Fruit fly (Drosophila melanogaster) whole organism, prepupa: ENCODE measurements around the gene CG32554.
A peak's percentile ranks its signal among the peaks of the same experiment; 100 is the strongest.

Experiments
- CG10631 ChIP-seq: fragments of 200-800 bp; sonication (Bioruptor generic); optimal IDR thresholded peaks from 2 replicates; lab custom pipeline; 2016; ENCODE audit warnings: missing biosample characterization, missing genetic modification characterization
- CG11294 ChIP-seq: fragments of 200-800 bp; sonication (Bioruptor generic); IDR thresholded peaks from 2 replicates; pipeline ENCODE4 v1.3.6; 2022; ENCODE audit warnings: missing biosample characterization, missing genetic modification characterization
- CG11762 ChIP-seq: fragments of 200-800 bp; sonication (Bioruptor generic); optimal IDR thresholded peaks from 3 replicates; lab custom pipeline; 2016; ENCODE audit warnings: missing biosample characterization, missing genetic modification characterization; ENCODE audit not compliant: insufficient read depth
- CG11902 ChIP-seq: fragments of 200-800 bp; sonication (Bioruptor generic); optimal IDR thresholded peaks from 3 replicates; lab custom pipeline; 2016; ENCODE audit warnings: missing biosample characterization, missing genetic modification characterization
- CG15336 ChIP-seq: fragments of 200-800 bp; sonication (Bioruptor generic); IDR thresholded peaks from 2 replicates; pipeline ENCODE4 v1.3.6; 2022; ENCODE audit warnings: missing biosample characterization, missing genetic modification characterization
- CG1621 ChIP-seq: fragments of 200-800 bp; sonication (Bioruptor generic); optimal IDR thresholded peaks from 3 replicates; lab custom pipeline; 2018; ENCODE audit warnings: missing biosample characterization, mild to moderate bottlenecking, missing genetic modification characterization
- CG16779 ChIP-seq: fragments of 200-800 bp; sonication (Bioruptor generic); optimal IDR thresholded peaks from 3 replicates; lab custom pipeline; 2017; ENCODE audit warnings: missing biosample characterization, mild to moderate bottlenecking, missing genetic modification characterization
- CG31627 ChIP-seq: fragments of 200-800 bp; sonication (Bioruptor generic); optimal IDR thresholded peaks from 3 replicates; lab custom pipeline; 2016; ENCODE audit warnings: missing biosample characterization, missing genetic modification characterization
- CG32006 ChIP-seq: fragments of 200-800 bp; sonication (Bioruptor generic); optimal IDR thresholded peaks from 3 replicates; lab custom pipeline; 2017; ENCODE audit warnings: missing biosample characterization, mild to moderate bottlenecking, missing genetic modification characterization
- CG34406 ChIP-seq: fragments of 200-800 bp; sonication (Bioruptor generic); optimal IDR thresholded peaks from 3 replicates; lab custom pipeline; 2016; ENCODE audit warnings: missing biosample characterization, missing genetic modification characterization
- CG4318 ChIP-seq: fragments of 200-800 bp; sonication (Bioruptor generic); optimal IDR thresholded peaks from 3 replicates; lab custom pipeline; 2017; ENCODE audit warnings: missing biosample characterization, mild to moderate bottlenecking, missing genetic modification characterization
- CG6163 ChIP-seq: fragments of 200-800 bp; sonication (Bioruptor generic); IDR thresholded peaks from 3 replicates; pipeline ENCODE4 v1.3.6; 2022; ENCODE audit warnings: missing biosample characterization, missing genetic modification characterization
- CG6276 ChIP-seq: fragments of 200-800 bp; sonication (Bioruptor generic); optimal IDR thresholded peaks from 2 replicates; lab custom pipeline; 2017; ENCODE audit warnings: missing biosample characterization, mild to moderate bottlenecking, missing genetic modification characterization
- CG6792 ChIP-seq: fragments of 200-800 bp; sonication (Bioruptor generic); optimal IDR thresholded peaks from 3 replicates; lab custom pipeline; 2016; ENCODE audit warnings: missing biosample characterization, missing genetic modification characterization
- CG6808 ChIP-seq: fragments of 200-800 bp; sonication (Bioruptor generic); optimal IDR thresholded peaks from 3 replicates; lab custom pipeline; 2017; ENCODE audit warnings: missing biosample characterization, missing genetic modification characterization, mild to moderate bottlenecking, moderate library complexity, missing genetic modification reagents
- CG6854 ChIP-seq: fragments of 200-800 bp; sonication (Bioruptor generic); optimal IDR thresholded peaks from 2 replicates; lab custom pipeline; 2017; ENCODE audit warnings: missing biosample characterization, mild to moderate bottlenecking, missing genetic modification characterization
- CG8119 ChIP-seq: fragments of 200-800 bp; sonication (Bioruptor generic); IDR thresholded peaks from 3 replicates; pipeline ENCODE4 v1.3.6; 2022; ENCODE audit warnings: missing biosample characterization, missing genetic modification characterization
- CG8319 ChIP-seq: fragments of 200-800 bp; sonication (Bioruptor generic); optimal IDR thresholded peaks from 3 replicates; lab custom pipeline; 2016; ENCODE audit warnings: missing biosample characterization, missing genetic modification characterization
- CG8632 ChIP-seq: fragments of 200-800 bp; sonication (Bioruptor generic); optimal IDR thresholded peaks from 3 replicates; lab custom pipeline; 2016; ENCODE audit warnings: missing biosample characterization, missing genetic modification characterization
- CG9139 ChIP-seq: fragments of 200-800 bp; sonication (Bioruptor generic); optimal IDR thresholded peaks from 3 replicates; lab custom pipeline; 2017; ENCODE audit warnings: missing biosample characterization, mild to moderate bottlenecking, missing genetic modification characterization
- Eip75B ChIP-seq: fragments of 200-800 bp; sonication (Bioruptor generic); optimal IDR thresholded peaks from 3 replicates; lab custom pipeline; 2016; ENCODE audit warnings: missing biosample characterization, missing genetic modification characterization
- Eip78C ChIP-seq: fragments of 200-800 bp; sonication (Bioruptor generic); peaks from one replicate; lab custom pipeline; 2016; ENCODE audit warnings: missing biosample characterization, missing genetic modification characterization
- Eip93F ChIP-seq: fragments of 200-800 bp; sonication (Bioruptor generic); optimal IDR thresholded peaks from 2 replicates; lab custom pipeline; 2016; ENCODE audit warnings: missing biosample characterization, mild to moderate bottlenecking, missing genetic modification characterization
- Ets21C ChIP-seq: fragments of 200-800 bp; sonication (Bioruptor generic); optimal IDR thresholded peaks from 3 replicates; lab custom pipeline; 2016; ENCODE audit warnings: missing biosample characterization, missing genetic modification characterization
- Ets96B ChIP-seq: fragments of 200-800 bp; optimal IDR thresholded peaks from 2 replicates; lab custom pipeline; 2019; ENCODE audit warnings: missing biosample characterization, mild to moderate bottlenecking, missing genetic modification characterization, moderate library complexity
- Gug ChIP-seq: fragments of 200-800 bp; sonication (Bioruptor generic); IDR thresholded peaks from 2 replicates; pipeline ENCODE4 v1.3.6; 2022; ENCODE audit warnings: missing biosample characterization, missing genetic modification characterization
- Hr38 ChIP-seq: sonication (Bioruptor generic); optimal IDR thresholded peaks from 2 replicates; lab custom pipeline; 2016; ENCODE audit warnings: missing biosample characterization, missing genetic modification characterization
- Hr4 ChIP-seq: fragments of 200-800 bp; sonication (Bioruptor generic); optimal IDR thresholded peaks from 3 replicates; lab custom pipeline; 2016; ENCODE audit warnings: missing biosample characterization, missing genetic modification characterization
- Lpt ChIP-seq: fragments of 200-800 bp; sonication (Bioruptor generic); optimal IDR thresholded peaks from 3 replicates; lab custom pipeline; 2016; ENCODE audit warnings: missing biosample characterization, missing genetic modification characterization
- Met ChIP-seq: fragments of 200-800 bp; sonication (Bioruptor generic); optimal IDR thresholded peaks from 3 replicates; lab custom pipeline; 2016; ENCODE audit warnings: missing biosample characterization, missing genetic modification characterization
- OdsH ChIP-seq: fragments of 200-800 bp; sonication (Bioruptor generic); optimal IDR thresholded peaks from 3 replicates; lab custom pipeline; 2016; ENCODE audit warnings: missing biosample characterization, missing genetic modification characterization
- Smox ChIP-seq: fragments of 200-800 bp; sonication (Bioruptor generic); optimal IDR thresholded peaks from 3 replicates; lab custom pipeline; 2016; ENCODE audit warnings: missing biosample characterization, missing genetic modification characterization
- Sox102F ChIP-seq: fragments of 200-800 bp; sonication (Bioruptor generic); optimal IDR thresholded peaks from 2 replicates; lab custom pipeline; 2016; ENCODE audit warnings: missing biosample characterization, mild to moderate bottlenecking, missing genetic modification characterization
- Sox14 ChIP-seq: fragments of 200-800 bp; sonication (Bioruptor generic); optimal IDR thresholded peaks from 3 replicates; lab custom pipeline; 2016; ENCODE audit warnings: missing biosample characterization, missing genetic modification characterization
- achi ChIP-seq: fragments of 200-800 bp; sonication (Bioruptor generic); optimal IDR thresholded peaks from 3 replicates; lab custom pipeline; 2016; ENCODE audit warnings: missing biosample characterization, missing genetic modification characterization
- acj6 ChIP-seq: fragments of 200-800 bp; sonication (Bioruptor generic); optimal IDR thresholded peaks from 3 replicates; lab custom pipeline; 2016; ENCODE audit warnings: missing biosample characterization, missing genetic modification characterization
- cyc ChIP-seq: fragments of 200-800 bp; sonication (Bioruptor generic); optimal IDR thresholded peaks from 3 replicates; lab custom pipeline; 2016; ENCODE audit warnings: missing biosample characterization, missing genetic modification characterization
- dac ChIP-seq: fragments of 200-800 bp; sonication (Bioruptor generic); optimal IDR thresholded peaks from 2 replicates; lab custom pipeline; 2017; ENCODE audit warnings: missing biosample characterization, mild to moderate bottlenecking, missing genetic modification characterization
- dsx ChIP-seq: fragments of 200-800 bp; optimal IDR thresholded peaks from 3 replicates; lab custom pipeline; 2019; ENCODE audit warnings: missing biosample characterization, mild to moderate bottlenecking, missing genetic modification characterization, moderate library complexity; ENCODE audit not compliant: poor library complexity, severe bottlenecking
- eg ChIP-seq: fragments of 200-800 bp; sonication (Bioruptor generic); IDR thresholded peaks from 3 replicates; pipeline ENCODE4 v1.3.6; 2022; ENCODE audit warnings: missing biosample characterization, missing genetic modification characterization
- esn ChIP-seq: fragments of 200-800 bp; sonication (Bioruptor generic); optimal IDR thresholded peaks from 2 replicates; lab custom pipeline; 2016; ENCODE audit warnings: missing biosample characterization, mild to moderate bottlenecking, missing genetic modification characterization, moderate library complexity
- fd59A ChIP-seq: fragments of 200-800 bp; sonication (Bioruptor generic); optimal IDR thresholded peaks from 2 replicates; lab custom pipeline; 2017; ENCODE audit warnings: missing biosample characterization, mild to moderate bottlenecking, missing genetic modification characterization, missing genetic modification reagents
- fkh ChIP-seq: fragments of 200-800 bp; sonication (Bioruptor generic); optimal IDR thresholded peaks from 3 replicates; lab custom pipeline; 2017; ENCODE audit warnings: missing biosample characterization, mild to moderate bottlenecking, missing genetic modification characterization, moderate library complexity
- lz ChIP-seq: fragments of 200-800 bp; sonication (Bioruptor generic); optimal IDR thresholded peaks from 3 replicates; lab custom pipeline; 2016; ENCODE audit warnings: missing biosample characterization, missing genetic modification characterization
- net ChIP-seq: fragments of 200-800 bp; sonication (Bioruptor generic); optimal IDR thresholded peaks from 3 replicates; lab custom pipeline; 2016; ENCODE audit warnings: missing biosample characterization, missing genetic modification characterization
- pdm3 ChIP-seq: fragments of 200-800 bp; sonication (Bioruptor generic); optimal IDR thresholded peaks from 3 replicates; lab custom pipeline; 2016; ENCODE audit warnings: missing biosample characterization, missing genetic modification characterization
- spab ChIP-seq: fragments of 200-800 bp; sonication (Bioruptor generic); optimal IDR thresholded peaks from 2 replicates; lab custom pipeline; 2017; ENCODE audit warnings: missing biosample characterization, mild to moderate bottlenecking, missing genetic modification characterization, missing genetic modification reagents
- ss ChIP-seq, 2 experiments: fragments of 200-800 bp; sonication (Bioruptor generic); optimal IDR thresholded peaks; 2 replicates in 1 of 2; 3 replicates in 1 of 2; lab custom pipeline; 2017 to 2018; ENCODE audit warnings: mild to moderate bottlenecking in 2 of 2, missing biosample characterization in 2 of 2, missing genetic modification characterization in 2 of 2, moderate library complexity in 1 of 2
- svp ChIP-seq: fragments of 200-800 bp; sonication (Bioruptor generic); peaks from one replicate; lab custom pipeline; 2016; ENCODE audit warnings: missing biosample characterization, missing genetic modification characterization
- topi ChIP-seq: fragments of 200-800 bp; sonication (Bioruptor generic); optimal IDR thresholded peaks from 3 replicates; lab custom pipeline; 2016; ENCODE audit warnings: missing biosample characterization, missing genetic modification characterization
- vri ChIP-seq: fragments of 200-800 bp; sonication (Bioruptor generic); optimal IDR thresholded peaks from 3 replicates; lab custom pipeline; 2016; ENCODE audit warnings: missing biosample characterization, mild to moderate bottlenecking, missing genetic modification characterization

CG32554 gene

DNA sequence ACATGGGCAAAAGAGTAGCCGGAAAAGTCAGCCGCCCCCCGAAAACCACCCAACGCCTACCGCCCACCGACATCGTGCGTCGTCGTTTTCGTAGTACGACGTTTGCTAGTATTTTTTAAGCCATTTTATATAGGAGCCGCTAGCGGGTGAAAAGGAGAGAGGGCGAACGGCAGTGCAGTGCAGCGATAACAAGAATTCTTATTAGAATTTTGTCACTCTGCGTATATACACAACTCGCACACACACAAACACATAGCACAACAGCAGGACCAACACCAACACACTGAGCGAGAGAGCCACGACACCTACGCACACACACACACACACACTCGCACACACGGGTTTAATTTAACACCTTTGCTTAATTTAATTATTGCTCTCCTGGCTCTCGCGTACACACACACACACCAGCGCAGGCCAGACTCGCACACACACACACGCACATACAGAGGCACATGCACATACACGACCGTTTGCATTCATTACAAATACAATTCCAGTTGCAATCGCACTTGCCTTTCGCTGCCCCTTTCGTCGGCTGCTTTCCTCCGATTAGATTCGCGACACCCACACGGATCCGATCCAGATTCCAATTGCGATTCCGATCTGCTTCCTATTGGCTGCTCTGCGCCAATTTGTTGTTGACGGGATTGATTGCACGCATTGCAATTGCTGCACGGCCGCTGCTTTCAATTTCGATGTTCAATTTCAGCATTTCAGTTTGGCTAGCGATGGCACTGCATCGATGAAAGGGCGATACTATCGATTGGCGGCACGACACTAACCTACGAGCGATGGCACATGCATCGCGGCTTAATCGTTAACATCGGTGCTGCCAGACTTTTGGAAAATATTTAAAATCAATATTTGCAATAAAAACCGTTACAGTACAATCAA is 25.4 kb downstream of the CG32554 start, which contains the start of gene Socs16D:
Gene Socs16D (minus strand): TSS at position 758 of the 897 bp plus-strand sequence.
- TF ChIP-seq CG4318 (GFP tag; lab: Kevin White, UChicago): no peak
- peak; percentile 60 to 61 for TF ChIP-seq ss (GFP tag; optimal IDR thresholded peaks at IDR 0.05; lab: Kevin White, UChicago)
- peak; percentile 27 for TF ChIP-seq pdm3 (GFP tag; lab: Kevin White, UChicago)
- no peak for TF ChIP-seq CG11762 (GFP tag; lab: Kevin White, UChicago)
- TF ChIP-seq Hr38 (GFP tag; lab: Kevin White, UChicago): no peak
- peak; percentile 26 for TF ChIP-seq lz (GFP tag; lab: Kevin White, UChicago)
- TF ChIP-seq Eip75B: no peak
- peak; percentile 32 for TF ChIP-seq CG31627
- peak; percentile 46 for TF ChIP-seq CG15336 (GFP tag; lab: Robert Waterston, UW)
- TF ChIP-seq CG16779 (tag; lab: Kevin White, UChicago): peak; percentile 20
- no peak for TF ChIP-seq spab (GFP tag; lab: Kevin White, UChicago)
- peak; percentile 52 for TF ChIP-seq svp
- TF ChIP-seq cyc: peak; percentile 15
- no peak for TF ChIP-seq Hr4 (GFP tag; lab: Kevin White, UChicago)
- peak; percentile 52 for TF ChIP-seq Lpt (GFP tag; lab: Kevin White, UChicago)
- no peak for TF ChIP-seq dac (GFP tag; lab: Kevin White, UChicago)
- TF ChIP-seq acj6 (GFP tag; lab: Kevin White, UChicago): no peak
- TF ChIP-seq fkh (GFP tag; lab: Kevin White, UChicago): peak; percentile 94
- peak; percentile 15 for TF ChIP-seq Sox14 (GFP tag; lab: Kevin White, UChicago)
- TF ChIP-seq topi (GFP tag; lab: Kevin White, UChicago): peak; percentile 47
- no peak; the same call in 2 of the 3 replicates for TF ChIP-seq CG6163 (GFP tag; lab: Robert Waterston, UW)
- no peak for TF ChIP-seq net (GFP tag; lab: Kevin White, UChicago)
- TF ChIP-seq CG32006 (GFP tag; lab: Kevin White, UChicago): no peak
- peak; percentile 13 for TF ChIP-seq dsx (GFP tag; lab: Kevin White, UChicago)
- peak; percentile 33 for TF ChIP-seq vri (GFP tag; lab: Kevin White, UChicago)
- no peak for TF ChIP-seq CG6792 (GFP tag; lab: Kevin White, UChicago)
- TF ChIP-seq Eip93F (GFP tag; lab: Kevin White, UChicago): no peak
- no peak for TF ChIP-seq CG34406
- TF ChIP-seq CG8632 (GFP tag; lab: Kevin White, UChicago): peak; percentile 22
- TF ChIP-seq CG9139 (GFP tag; lab: Kevin White, UChicago): no peak
- no peak for TF ChIP-seq CG1621
- no peak for TF ChIP-seq Ets96B (tag; lab: Kevin White, UChicago)
- TF ChIP-seq CG6276 (GFP tag; lab: Kevin White, UChicago): no peak
- peak; percentile 33 for TF ChIP-seq OdsH (GFP tag; lab: Kevin White, UChicago)
- peak; percentile 45 for TF ChIP-seq Sox102F (GFP tag; lab: Kevin White, UChicago)
- no peak for TF ChIP-seq CG8119 (GFP tag; lab: Robert Waterston, UW)
- TF ChIP-seq Eip78C (GFP tag; lab: Kevin White, UChicago): peak; percentile 75
- TF ChIP-seq CG11294 (GFP tag; lab: Robert Waterston, UW): no peak
- TF ChIP-seq Ets21C (GFP tag; lab: Kevin White, UChicago): no peak
- no peak for TF ChIP-seq Gug (GFP tag; lab: Robert Waterston, UW)
- TF ChIP-seq CG6808 (GFP tag; lab: Kevin White, UChicago): no peak
- TF ChIP-seq fd59A (GFP tag; lab: Kevin White, UChicago): no peak
- peak; percentile 48 for TF ChIP-seq esn (GFP tag; lab: Kevin White, UChicago)
- no peak for TF ChIP-seq CG8319 (GFP tag; lab: Kevin White, UChicago)
- TF ChIP-seq CG11902 (GFP tag; lab: Kevin White, UChicago): no peak
- TF ChIP-seq CG6854 (GFP tag; lab: Kevin White, UChicago): peak; percentile 79
- TF ChIP-seq CG10631 (GFP tag; lab: Kevin White, UChicago): peak; percentile 1
- TF ChIP-seq Smox (GFP tag; lab: Kevin White, UChicago): peak; percentile 34
- TF ChIP-seq Met (GFP tag; lab: Kevin White, UChicago): peak; percentile 37
- no peak for TF ChIP-seq achi (GFP tag; lab: Kevin White, UChicago)
- TF ChIP-seq eg (GFP tag; lab: Robert Waterston, UW): 0 out of 3 replicates have a peak, but pooled peaks have one; percentile 10
